Worm (Caenorhabditis elegans): ENCODE measurements around the gene T20D4.12.
"Not testable (repeated sequence)": the region's sequence is repeated elsewhere in the genome, so short reads cannot be mapped to it uniquely, and the experiment has no call there.

Gene T20D4.12

ce11 chrV:3355544-3355943 lies 41.3 kb upstream of the T20D4.12 start:
- TF ChIP-seq nhr-23 (tag; optimal IDR thresholded peaks at IDR 0.05) (peak; percentile 31), elt-1 (tag; optimal IDR thresholded peaks at IDR 0.05) (peak; percentile 87), fos-1 (tag; optimal IDR thresholded peaks at IDR 0.05) (no peak), ZK546.5 (tag; optimal IDR thresholded peaks at IDR 0.05) (no peak)

ce11 chrV:3357106-3357505 lies 39.8 kb upstream of the T20D4.12 start, which contains the start of gene scrm-3:
Gene scrm-3 (minus strand): TSS chrV:3357206.
- no peak for TF ChIP-seq ama-1 (optimal IDR thresholded peaks at IDR 0.05)
- TF ChIP-seq lsy-12 (tag; optimal IDR thresholded peaks at IDR 0.05) = no peak
- TF ChIP-seq mml-1 (tag; optimal IDR thresholded peaks at IDR 0.05) = no peak
- no peak for TF ChIP-seq pha-4 (tag; optimal IDR thresholded peaks at IDR 0.05)
- TF ChIP-seq ztf-4 (tag; optimal IDR thresholded peaks at IDR 0.05) = no peak
- no peak for TF ChIP-seq elt-2 (tag; optimal IDR thresholded peaks at IDR 0.05)
- no peak for TF ChIP-seq nhr-25 (tag; optimal IDR thresholded peaks at IDR 0.05)
- no peak for TF ChIP-seq nhr-67 (tag; optimal IDR thresholded peaks at IDR 0.05)
- TF ChIP-seq lin-39 (tag; optimal IDR thresholded peaks at IDR 0.05) = no peak
- TF ChIP-seq nhr-11 (tag; optimal IDR thresholded peaks at IDR 0.05) = no peak
- no peak for TF ChIP-seq elt-1 (tag; optimal IDR thresholded peaks at IDR 0.05)
- TF ChIP-seq R02D3.7 (tag; optimal IDR thresholded peaks at IDR 0.05) = no peak
- no peak for TF ChIP-seq snpc-4 (tag; optimal IDR thresholded peaks at IDR 0.05)
- TF ChIP-seq nhr-43 (tag; optimal IDR thresholded peaks at IDR 0.05; ENCODE audit: poor library complexity, severe bottlenecking) = no peak
- TF ChIP-seq elt-3 (tag; optimal IDR thresholded peaks at IDR 0.05) = no peak
- TF ChIP-seq fkh-10 (GFP tag; optimal IDR thresholded peaks at IDR 0.05) = no peak
- no peak for TF ChIP-seq ceh-16 (tag; optimal IDR thresholded peaks at IDR 0.05)

ce11 chrV:3358267-3358666 lies 38.6 kb upstream of the T20D4.12 start, which contains the start of gene C04E12.5:
Gene C04E12.5 (plus strand): TSS chrV:3358567.
- TF ChIP-seq egl-5 (tag; optimal IDR thresholded peaks at IDR 0.05) = no peak
- no peak for TF ChIP-seq zag-1 (tag; optimal IDR thresholded peaks at IDR 0.05)
- TF ChIP-seq lin-39 (tag; optimal IDR thresholded peaks at IDR 0.05) = no peak
- TF ChIP-seq nfya-1 (tag; optimal IDR thresholded peaks at IDR 0.05; ENCODE audit: insufficient read depth) = no peak
- no peak for TF ChIP-seq nhr-12 (tag; optimal IDR thresholded peaks at IDR 0.05)
- TF ChIP-seq ceh-16 (tag; optimal IDR thresholded peaks at IDR 0.05) = no peak

ce11 chrV:3361633-3362032 lies 35.2 kb upstream of the T20D4.12 start:
- TF ChIP-seq nhr-11 (tag; optimal IDR thresholded peaks at IDR 0.05) (no peak), lin-39 (tag; optimal IDR thresholded peaks at IDR 0.05) (no peak), unc-62 (GFP tag; optimal IDR thresholded peaks at IDR 0.05) (no peak)

- TF ChIP-seq nhr-25 (tag; optimal IDR thresholded peaks at IDR 0.05) = peak; percentile 3
- TF ChIP-seq snpc-4 (tag; optimal IDR thresholded peaks at IDR 0.05) = no peak
Observed at ce11 chrV:3362475-3362874, 34.4 kb upstream of the T20D4.12 start, which contains the start of gene C04E12.4. Gene C04E12.4 (plus strand): TSS chrV:3362775.

- TF ChIP-seq nhr-67, nhr-23, ceh-28 (tag; optimal IDR thresholded peaks at IDR 0.05): not testable (repeated sequence)
Observed at ce11 chrV:3367773-3368172, 29.1 kb upstream of the T20D4.12 start, which contains the start of gene C04E12.2. Gene C04E12.2 (plus strand): TSS chrV:3368073.

- TF ChIP-seq ceh-82 (tag; optimal IDR thresholded peaks at IDR 0.05) (no peak), nhr-12 (tag; optimal IDR thresholded peaks at IDR 0.05) (no peak), ZK546.5 (tag; optimal IDR thresholded peaks at IDR 0.05) (no peak), sea-2 (GFP tag; optimal IDR thresholded peaks at IDR 0.05) (no peak), daf-12 (tag; optimal IDR thresholded peaks at IDR 0.05) (no peak), fkh-10 (GFP tag; optimal IDR thresholded peaks at IDR 0.05) (no peak), nhr-11 (tag; optimal IDR thresholded peaks at IDR 0.05) (no peak), fos-1 (tag; optimal IDR thresholded peaks at IDR 0.05) (no peak), elt-3 (tag; optimal IDR thresholded peaks at IDR 0.05) (no peak), nhr-237 (tag; optimal IDR thresholded peaks at IDR 0.05) (no peak), egl-5 (tag; optimal IDR thresholded peaks at IDR 0.05) (no peak), ceh-16 (tag; optimal IDR thresholded peaks at IDR 0.05) (no peak), elt-2 (tag; optimal IDR thresholded peaks at IDR 0.05) (no peak), egl-27 (tag; optimal IDR thresholded peaks at IDR 0.05) (no peak)
Observed at ce11 chrV:3372673-3373072, 24.2 kb upstream of the T20D4.12 start, which contains the start of gene srx-121. Gene srx-121 (minus strand): TSS chrV:3372773.
